Worm (Caenorhabditis elegans): ENCODE data around the gene pde-4.

The pde-4 gene

DNA sequence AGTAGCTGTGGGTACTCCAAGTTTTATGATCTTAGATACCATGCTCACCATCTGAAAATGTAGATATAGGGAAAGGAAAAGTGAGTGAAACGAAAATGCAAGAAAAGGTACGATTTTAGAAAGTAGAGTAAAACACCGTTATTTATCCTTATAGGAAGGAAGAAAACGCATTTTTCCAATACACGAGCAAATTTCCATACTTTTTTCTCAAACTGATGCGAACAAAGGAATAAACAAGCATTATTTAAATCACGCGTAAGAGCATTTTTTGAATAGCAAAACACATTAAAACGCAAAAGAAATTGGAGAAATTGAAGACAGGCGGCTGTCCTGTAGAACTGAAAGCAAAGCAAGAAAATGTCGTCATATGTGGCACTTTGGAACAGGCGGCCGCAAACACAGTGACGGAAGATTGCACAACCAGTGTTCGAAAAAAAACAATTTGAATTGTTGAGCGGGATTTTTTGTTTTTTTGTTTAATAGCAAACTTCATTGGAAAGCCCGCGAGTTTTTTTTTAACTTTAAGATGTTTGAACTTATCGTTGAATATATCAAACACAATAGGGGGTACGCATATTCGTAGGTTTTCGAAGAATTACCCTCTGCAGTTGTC lies 52.2 kb downstream of the pde-4 start, which contains the start of gene pgam-5:
Gene pgam-5 (minus strand): TSS at position 51 of the 613 bp plus-strand sequence.
- no peak for TF ChIP-seq ceh-9 (tag; optimal IDR thresholded peaks at IDR 0.05)
- no peak for TF ChIP-seq tbx-7 (tag; optimal IDR thresholded peaks at IDR 0.05)
- TF ChIP-seq pqm-1 (tag; optimal IDR thresholded peaks at IDR 0.05) = no peak

DNA sequence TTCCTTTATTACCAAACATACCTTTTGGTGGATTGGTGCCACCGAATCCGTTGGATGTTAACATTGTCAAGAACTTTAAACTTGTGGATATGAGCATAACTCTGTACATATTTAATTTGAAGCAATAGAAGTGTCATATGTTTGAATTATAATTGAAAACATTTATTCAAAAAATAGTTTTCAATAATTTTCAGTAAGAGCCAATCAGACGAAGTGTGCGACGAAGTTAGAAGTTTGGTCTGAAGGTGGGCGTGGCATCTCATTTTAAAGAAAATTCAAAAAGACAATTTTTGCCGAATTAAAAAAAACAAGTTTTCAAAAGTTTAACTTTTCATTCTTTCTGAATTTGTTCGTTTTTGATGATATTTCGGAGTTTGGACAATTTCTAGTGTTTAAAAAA lies 56.2 kb downstream of the pde-4 start, which contains the start of gene syd-1:
Gene syd-1 (minus strand): TSS at position 101 of the 400 bp plus-strand sequence.
- no peak for TF ChIP-seq nfya-1 (tag; optimal IDR thresholded peaks at IDR 0.05)
- TF ChIP-seq npax-4 (tag; optimal IDR thresholded peaks at IDR 0.05) = no peak
- no peak for TF ChIP-seq pax-1 (tag; optimal IDR thresholded peaks at IDR 0.05)
- no peak for TF ChIP-seq hlh-15 (tag; optimal IDR thresholded peaks at IDR 0.05)
- TF ChIP-seq pha-2 (tag; optimal IDR thresholded peaks at IDR 0.05) = no peak
- no peak for TF ChIP-seq ceh-30 (tag; optimal IDR thresholded peaks at IDR 0.05)
- no peak for TF ChIP-seq K02D7.2 (tag; optimal IDR thresholded peaks at IDR 0.05)
- TF ChIP-seq hlh-13 (GFP tag; optimal IDR thresholded peaks at IDR 0.05) = no peak
- no peak for TF ChIP-seq unc-42 (tag; optimal IDR thresholded peaks at IDR 0.05)
- no peak for TF ChIP-seq pat-9 (tag; optimal IDR thresholded peaks at IDR 0.05)

DNA sequence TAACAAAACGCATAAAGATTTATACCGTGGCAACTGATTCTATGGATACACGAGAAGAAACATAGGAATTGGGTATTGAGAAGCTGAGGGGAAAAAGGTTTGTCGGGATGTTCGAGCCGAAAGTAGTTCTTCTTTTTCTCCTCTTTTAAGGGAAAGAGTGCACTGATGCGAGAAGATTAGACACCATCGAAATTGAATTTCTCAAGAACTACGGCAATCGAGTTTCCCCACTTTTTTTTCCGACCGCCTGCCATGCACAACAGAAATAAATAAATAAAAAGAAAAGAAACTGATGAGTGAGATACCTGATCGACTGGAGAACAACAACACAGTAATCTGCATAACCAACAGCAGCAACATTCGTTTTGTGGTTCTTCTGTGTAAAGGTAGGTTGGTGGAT lies 56.8 kb downstream of the pde-4 start:
- TF ChIP-seq ceh-31 (tag; optimal IDR thresholded peaks at IDR 0.05) (no peak), unc-42 (tag; optimal IDR thresholded peaks at IDR 0.05) (peak; percentile 84)

DNA sequence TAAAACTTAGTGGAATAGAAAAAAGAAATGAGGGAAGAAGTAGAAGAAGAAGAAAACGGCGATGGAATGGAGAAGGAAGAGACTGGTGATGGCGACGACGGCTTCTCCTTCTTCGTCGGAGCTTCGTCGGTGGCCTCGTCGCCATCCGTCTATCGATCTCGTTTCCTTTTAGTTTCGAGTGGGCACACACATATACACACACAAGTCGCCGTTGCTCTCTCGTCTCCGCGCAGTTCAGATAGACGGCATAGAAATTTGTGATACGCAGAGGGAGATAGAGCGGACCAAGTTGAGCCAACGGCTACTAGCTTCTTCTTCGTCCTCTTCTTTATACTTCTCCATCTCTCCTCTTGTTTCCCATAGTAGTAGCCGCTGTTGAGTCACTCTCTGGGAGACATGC lies 57.8 kb downstream of the pde-4 start:
- TF ChIP-seq unc-42 (tag; optimal IDR thresholded peaks at IDR 0.05) = peak; percentile 28
- no peak for TF ChIP-seq rnt-1 (tag; optimal IDR thresholded peaks at IDR 0.05)
- TF ChIP-seq ceh-31 (tag; optimal IDR thresholded peaks at IDR 0.05) = peak; percentile 73
- peak; percentile 12 for TF ChIP-seq nfya-1 (tag; optimal IDR thresholded peaks at IDR 0.05)
- TF ChIP-seq hlh-13 (GFP tag; optimal IDR thresholded peaks at IDR 0.05) = no peak
- TF ChIP-seq ceh-48 (tag; optimal IDR thresholded peaks at IDR 0.05) = peak; percentile 74
- no peak for TF ChIP-seq K02D7.2 (tag; optimal IDR thresholded peaks at IDR 0.05)
- peak; percentile 24 for TF ChIP-seq F13H6.1 (tag; optimal IDR thresholded peaks at IDR 0.05)
- TF ChIP-seq ceh-34 (tag; optimal IDR thresholded peaks at IDR 0.05) = peak; percentile 1
- TF ChIP-seq unc-55 (GFP tag; optimal IDR thresholded peaks at IDR 0.05) = no peak
- TF ChIP-seq tbx-2 (tag; optimal IDR thresholded peaks at IDR 0.05) = peak; percentile 36
- no peak for TF ChIP-seq odd-2 (tag; optimal IDR thresholded peaks at IDR 0.05)

DNA sequence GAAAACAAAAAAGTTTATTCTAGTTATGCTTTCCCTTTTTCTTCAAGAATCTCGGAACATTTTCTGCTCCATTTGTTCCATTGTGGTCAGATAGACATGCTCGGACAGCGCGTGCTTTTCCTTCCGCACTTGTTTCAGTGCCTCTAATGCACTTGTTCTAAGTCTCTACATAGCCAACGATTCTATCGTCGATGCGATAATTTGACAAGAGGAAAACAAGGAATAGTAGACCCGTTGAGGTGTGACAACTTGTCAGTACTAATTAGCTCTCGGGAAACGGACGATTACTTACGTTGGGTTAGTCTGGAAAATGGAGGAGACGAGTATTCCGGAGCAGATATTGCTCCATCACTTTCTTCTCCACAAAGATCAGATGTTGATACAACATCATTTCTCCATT lies 62.8 kb downstream of the pde-4 start:
- TF ChIP-seq mec-3 (tag; optimal IDR thresholded peaks at IDR 0.05; ENCODE audit: borderline replicate concordance) (no peak), nhr-11 (tag; optimal IDR thresholded peaks at IDR 0.05) (no peak), K09A11.1 (tag; optimal IDR thresholded peaks at IDR 0.05; ENCODE audit: insufficient read depth) (no peak), ceh-31 (tag; optimal IDR thresholded peaks at IDR 0.05) (peak; percentile 1)

DNA sequence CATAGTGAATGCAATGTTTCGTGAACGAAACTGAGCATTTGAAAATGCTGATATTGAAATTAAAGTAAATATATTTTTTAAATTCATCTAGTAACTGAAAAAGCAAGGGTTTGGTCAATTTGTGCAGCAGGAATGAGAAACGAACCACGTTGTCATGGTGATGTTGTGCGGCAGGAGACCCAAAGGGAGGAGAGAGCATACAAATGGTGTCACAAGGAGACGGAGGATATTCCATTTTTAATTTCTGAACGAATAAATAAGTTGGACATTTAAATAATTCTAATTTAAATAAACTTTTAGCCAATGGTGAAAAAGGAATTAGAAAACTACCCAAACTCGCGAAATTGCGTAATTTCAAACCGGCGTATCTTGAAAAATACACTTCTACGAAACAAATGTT lies 67.5 kb downstream of the pde-4 start, which contains the start of gene mks-3:
Gene mks-3 (minus strand): TSS at position 101 of the 400 bp plus-strand sequence.
- no peak for TF ChIP-seq pag-3 (tag; optimal IDR thresholded peaks at IDR 0.05; ENCODE audit: borderline replicate concordance)
- TF ChIP-seq pat-9 (tag; optimal IDR thresholded peaks at IDR 0.05) = no peak
- no peak for TF ChIP-seq ceh-45 (GFP tag; IDR thresholded peaks at IDR 0.05)
- no peak for TF ChIP-seq pha-4 (tag; optimal IDR thresholded peaks at IDR 0.05)
- no peak for TF ChIP-seq nhr-11 (tag; optimal IDR thresholded peaks at IDR 0.05)
- TF ChIP-seq ceh-31 (tag; optimal IDR thresholded peaks at IDR 0.05) = no peak
- no peak for TF ChIP-seq T23F11.4 (GFP tag; optimal IDR thresholded peaks at IDR 0.05)
- no peak for TF ChIP-seq tbx-2 (tag; optimal IDR thresholded peaks at IDR 0.05)
- no peak for TF ChIP-seq ceh-24 (tag; optimal IDR thresholded peaks at IDR 0.05)
- no peak for TF ChIP-seq ceh-48 (tag; optimal IDR thresholded peaks at IDR 0.05)

Measured in whole organism, late embryonic.